Worm (Caenorhabditis elegans) whole organism, L1 larva: Measurements from ENCODE around the gene faxc-2.

Source experiments
- ceh-82 ChIP-seq, 3 experiments: fragments of 150-350 bp in 1 of 3; sonication (generic microtip) in 2 of 3; optimal IDR thresholded peaks; 2 replicates each; lab custom pipeline; 2014 to 2017; ENCODE audit warnings: missing biosample characterization in 3 of 3, missing genetic modification characterization in 3 of 3
- nhr-20 ChIP-seq: sonication (generic microtip); optimal IDR thresholded peaks from 2 replicates; lab custom pipeline; 2016; ENCODE audit warnings: mild to moderate bottlenecking, missing genetic modification characterization, missing compliant biosample characterization

DNA sequence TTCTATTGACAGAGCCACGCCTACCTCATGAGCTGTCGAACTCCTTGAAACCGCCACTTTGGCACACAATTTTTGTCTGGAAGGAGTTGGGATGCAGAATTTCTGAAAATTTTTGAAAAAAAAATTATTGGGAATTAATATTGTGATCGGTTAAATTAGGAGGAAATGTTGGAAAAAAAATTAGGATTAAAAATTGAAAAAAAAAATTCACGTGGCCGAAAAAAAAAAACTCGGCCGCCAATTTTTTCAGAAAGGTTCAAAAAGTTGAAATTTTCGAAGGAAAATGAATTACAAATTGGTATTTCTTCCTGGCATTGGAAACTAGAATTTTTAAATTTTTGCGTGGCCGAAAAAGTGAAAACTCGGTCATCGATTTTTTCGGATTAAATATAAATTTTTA is 47.0 kb downstream of the faxc-2 start, which contains the start of gene dmsr-3:
- no peak for TF ChIP-seq nhr-20 (tag; lab: Kevin White, UChicago)
- TF ChIP-seq ceh-82 (tag; optimal IDR thresholded peaks at IDR 0.05; lab: Kevin White, UChicago), result no peak
